Fruit fly (Drosophila melanogaster): ENCODE results near the gene CG5139.

- TF ChIP-seq CG8478 (optimal IDR thresholded peaks at IDR 0.05) = no peak
- no peak for TF ChIP-seq CTCF (optimal IDR thresholded peaks at IDR 0.05)
Measured at dm6 chr2L:1213587-1213986, 14.5 kb upstream of the CG5139 start.

Measured in S2 (cell line).